Worm (Caenorhabditis elegans) whole organism, L3 larva: ENCODE data around the gene set-19.

Experiments
- ama-1 ChIP-seq: fragments of 150-350 bp; optimal IDR thresholded peaks from 2 replicates; lab custom pipeline; 2018
- egl-27 ChIP-seq: sonication (generic microtip); optimal IDR thresholded peaks from 4 replicates; lab custom pipeline; 2017; ENCODE audit warnings: missing biosample characterization, missing genetic modification reagents, missing genetic modification characterization
- elt-3 ChIP-seq, 3 experiments: fragments of 150-350 bp in 1 of 3; sonication (generic microtip) in 2 of 3; optimal IDR thresholded peaks; 2 replicates in 2 of 3; 4 replicates in 1 of 3; lab custom pipeline; 2014 to 2017; ENCODE audit warnings: missing biosample characterization in 3 of 3, missing genetic modification characterization in 3 of 3
- mdl-1 ChIP-seq: fragments of 150-350 bp; optimal IDR thresholded peaks from 2 replicates; lab custom pipeline; 2014; ENCODE audit warnings: missing biosample characterization, missing genetic modification characterization
- nfya-1 ChIP-seq: sonication (generic microtip); optimal IDR thresholded peaks from 2 replicates; lab custom pipeline; 2017; ENCODE audit warnings: missing genetic modification characterization, mild to moderate bottlenecking, missing compliant biosample characterization, antibody characterized with exemption, moderate library complexity; ENCODE audit not compliant: insufficient read depth
- pha-4 ChIP-seq: fragments of 150-350 bp; optimal IDR thresholded peaks from 2 replicates; lab custom pipeline; 2014; ENCODE audit warnings: missing biosample characterization, missing genetic modification reagents, missing genetic modification characterization
- skn-1 ChIP-seq: fragments of 150-350 bp; optimal IDR thresholded peaks from 2 replicates; lab custom pipeline; 2014; ENCODE audit warnings: missing biosample characterization, missing genetic modification characterization
- snpc-4 ChIP-seq: fragments of 150-350 bp; optimal IDR thresholded peaks from 2 replicates; lab custom pipeline; 2014; ENCODE audit warnings: missing biosample characterization, missing genetic modification characterization
- unc-62 ChIP-seq: fragments of 150-350 bp; sonication (generic microtip); optimal IDR thresholded peaks from 4 replicates; lab custom pipeline; 2014; ENCODE audit warnings: missing biosample characterization, missing genetic modification reagents, missing genetic modification characterization
- ztf-11 ChIP-seq: fragments of 150-350 bp; optimal IDR thresholded peaks from 2 replicates; lab custom pipeline; 2014; ENCODE audit warnings: missing biosample characterization, missing genetic modification characterization

- no peak for TF ChIP-seq elt-3 (tag; optimal IDR thresholded peaks at IDR 0.05; lab: Kevin White, UChicago)
- TF ChIP-seq snpc-4 (tag; lab: Kevin White, UChicago): no peak
- no peak for TF ChIP-seq unc-62 (GFP tag; lab: Kevin White, UChicago)
- TF ChIP-seq ama-1 (lab: Kevin White, UChicago): no peak
- no peak for TF ChIP-seq egl-27
- TF ChIP-seq ztf-11: no peak
- no peak for TF ChIP-seq pha-4 (tag; lab: Kevin White, UChicago)
- no peak for TF ChIP-seq nfya-1 (tag; lab: Kevin White, UChicago)
- TF ChIP-seq skn-1 (tag; lab: Kevin White, UChicago): no peak
- no peak for TF ChIP-seq mdl-1
Observed at ce11 chrX:5644112-5644511, 35.9 kb downstream of the set-19 start.
